Fruit fly (Drosophila melanogaster): ENCODE data around the gene CG17078.

The CG17078 gene

DNA sequence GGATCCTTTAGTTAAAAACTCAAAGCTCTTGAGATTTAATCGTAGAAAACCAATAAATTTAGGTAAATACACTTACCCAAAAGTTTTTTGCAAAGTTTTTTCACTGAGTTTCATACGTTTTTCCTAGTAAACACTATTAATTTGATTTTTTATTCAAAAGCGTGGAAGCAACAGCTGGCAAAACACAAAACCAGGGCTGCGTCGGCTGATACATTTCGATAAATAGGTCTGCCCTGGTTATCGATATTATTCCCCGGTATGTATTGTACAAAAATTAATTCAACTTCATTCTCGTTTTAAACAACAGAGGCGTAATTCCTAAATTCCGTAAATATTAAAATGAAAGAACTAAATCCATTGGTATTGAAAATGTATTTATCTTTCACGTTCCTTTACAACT, 6.5 kb downstream of the CG17078 start, which contains the start of gene Dus1:
Gene Dus1, minus strand, starts transcription at position 192 of the 400 bp plus-strand sequence.
- TF ChIP-seq pb (GFP tag; optimal IDR thresholded peaks at IDR 0.05) (no peak), Scr (GFP tag; IDR thresholded peaks at IDR 0.05; ENCODE audit: partially characterized antibody) (peak; percentile 70), mirr (GFP tag; optimal IDR thresholded peaks at IDR 0.05) (no peak), nerfin-2 (GFP tag; IDR thresholded peaks at IDR 0.05; ENCODE audit: partially characterized antibody) (peak; percentile 65; the same call in 1 of the 2 replicates), Ravus (GFP tag; IDR thresholded peaks at IDR 0.05) (no peak), HLH4C (GFP tag; IDR thresholded peaks at IDR 0.05; ENCODE audit: partially characterized antibody) (peak; percentile 76), odd (GFP tag; optimal IDR thresholded peaks at IDR 0.05) (no peak), trem (tag; optimal IDR thresholded peaks at IDR 0.05) (peak; percentile 47), CG14860 (GFP tag; IDR thresholded peaks at IDR 0.05; ENCODE audit: partially characterized antibody) (peak; percentile 58; the same call in 2 of the 3 replicates), Bgb (GFP tag; IDR thresholded peaks at IDR 0.05; ENCODE audit: partially characterized antibody) (peak; percentile 64), BEAF-32 (GFP tag; optimal IDR thresholded peaks at IDR 0.05) (peak; percentile 72), Fer1 (GFP tag; optimal IDR thresholded peaks at IDR 0.05) (peak; percentile 48), bsh (GFP tag; optimal IDR thresholded peaks at IDR 0.05) (no peak), CG12942 (GFP tag; optimal IDR thresholded peaks at IDR 0.05) (no peak), CG18262 (tag; optimal IDR thresholded peaks at IDR 0.05) (no peak), klu (GFP tag; IDR thresholded peaks at IDR 0.05) (no peak), zen2 (GFP tag; IDR thresholded peaks at IDR 0.05; ENCODE audit: partially characterized antibody) (no peak; the same call in 2 of the 3 replicates), CG6689 (GFP tag; IDR thresholded peaks at IDR 0.05) (no peak), crp (GFP tag; optimal IDR thresholded peaks at IDR 0.05) (peak; percentile 35 to 90), CTCF (GFP tag; optimal IDR thresholded peaks at IDR 0.05) (peak; percentile 7), hb (GFP tag; IDR thresholded peaks at IDR 0.05; ENCODE audit: partially characterized antibody) (peak; percentile 59; the same call in 2 of the 3 replicates), sisA (GFP tag; IDR thresholded peaks at IDR 0.05) (no peak), CG31441 (GFP tag; IDR thresholded peaks at IDR 0.05) (no peak), CG1603 (tag; optimal IDR thresholded peaks at IDR 0.05) (peak; percentile 59), E2f2 (GFP tag; IDR thresholded peaks at IDR 0.05) (peak; percentile 75), esg (GFP tag; conservative IDR thresholded peaks at IDR 0.05) (no peak), CG9797 (GFP tag; optimal IDR thresholded peaks at IDR 0.05) (peak; percentile 13), CG15601 (tag; optimal IDR thresholded peaks at IDR 0.05) (peak; percentile 65), CG12236 (GFP tag; optimal IDR thresholded peaks at IDR 0.05) (no peak), CG15696 (tag; optimal IDR thresholded peaks at IDR 0.05) (no peak), CG7271 (tag; optimal IDR thresholded peaks at IDR 0.05) (peak; percentile 25), hbn (GFP tag; IDR thresholded peaks at IDR 0.05; ENCODE audit: partially characterized antibody) (peak; percentile 72), CG17829 (tag; optimal IDR thresholded peaks at IDR 0.05) (peak; percentile 53), sug (tag; optimal IDR thresholded peaks at IDR 0.05) (peak; percentile 14), CG11085 (GFP tag; IDR thresholded peaks at IDR 0.05) (no peak), BtbVII (GFP tag; optimal IDR thresholded peaks at IDR 0.05) (no peak), CG11504 (tag; optimal IDR thresholded peaks at IDR 0.05) (peak; percentile 20), bbx (GFP tag; IDR thresholded peaks at IDR 0.05; ENCODE audit: partially characterized antibody) (peak; percentile 77), Sry-δ (GFP tag; optimal IDR thresholded peaks at IDR 0.05) (peak; percentile 60), CG12659 (GFP tag; optimal IDR thresholded peaks at IDR 0.05) (peak; percentile 46), Opbp (GFP tag; IDR thresholded peaks at IDR 0.05; ENCODE audit: partially characterized antibody) (peak; percentile 58; the same call in 2 of the 3 replicates), Aef1 (GFP tag; IDR thresholded peaks at IDR 0.05) (no peak), knrl (GFP tag; IDR thresholded peaks at IDR 0.05; ENCODE audit: partially characterized antibody) (peak; percentile 42; the same call in 1 of the 3 replicates), Dref (GFP tag; IDR thresholded peaks at IDR 0.05) (peak; percentile 90), row (GFP tag; IDR thresholded peaks at IDR 0.05) (peak; percentile 47), sens-2 (GFP tag; IDR thresholded peaks at IDR 0.05) (no peak), CG15073 (GFP tag; optimal IDR thresholded peaks at IDR 0.05) (no peak), phol (tag; optimal IDR thresholded peaks at IDR 0.05) (peak; percentile 18), MBD-R2 (GFP tag; IDR thresholded peaks at IDR 0.05) (peak; percentile 97), Xbp1 (GFP tag; optimal IDR thresholded peaks at IDR 0.05) (no peak)
